Fruit fly (Drosophila melanogaster) whole organism, embryonic: ENCODE results near the gene CG6409.

ENCODE experiments used
- B-H1 ChIP-seq: fragments of 200-800 bp; sonication (Bioruptor generic); IDR thresholded peaks from 3 replicates; pipeline ENCODE4 v1.3.6; 2022; ENCODE audit warnings: missing biosample characterization, missing genetic modification characterization
- Bteb2 ChIP-seq: fragments of 200-800 bp; sonication (Bioruptor generic); optimal IDR thresholded peaks from 2 replicates; lab custom pipeline; 2016; ENCODE audit warnings: missing biosample characterization, missing genetic modification characterization
- CG10274 ChIP-seq: fragments of 200-800 bp; sonication (Bioruptor generic); optimal IDR thresholded peaks from 3 replicates; lab custom pipeline; 2017; ENCODE audit warnings: missing biosample characterization, mild to moderate bottlenecking, missing genetic modification characterization
- CG10979 ChIP-seq: fragments of 200-800 bp; sonication (Bioruptor generic); optimal IDR thresholded peaks from 2 replicates; lab custom pipeline; 2018; ENCODE audit warnings: missing biosample characterization, mild to moderate bottlenecking, missing genetic modification characterization, moderate library complexity
- CG11696 ChIP-seq: fragments of 200-800 bp; sonication (Bioruptor generic); IDR thresholded peaks from 2 replicates; pipeline ENCODE4 v1.3.6; 2022; ENCODE audit warnings: missing biosample characterization, missing genetic modification characterization
- CG12744 ChIP-seq: fragments of 200-800 bp; sonication (Bioruptor generic); optimal IDR thresholded peaks from 2 replicates; lab custom pipeline; 2016; ENCODE audit warnings: missing biosample characterization, missing genetic modification characterization
- CG16813 ChIP-seq: fragments of 200-800 bp; sonication (Bioruptor generic); IDR thresholded peaks from 3 replicates; pipeline ENCODE4 v1.3.6; 2022; ENCODE audit warnings: missing biosample characterization, missing genetic modification characterization; ENCODE audit not compliant: partially characterized antibody
- CG17359 ChIP-seq: fragments of 200-800 bp; sonication (Bioruptor generic); optimal IDR thresholded peaks from 3 replicates; lab custom pipeline; 2018; ENCODE audit warnings: missing biosample characterization, mild to moderate bottlenecking, missing genetic modification characterization, moderate library complexity
- CG17612 ChIP-seq: fragments of 200-800 bp; sonication (Bioruptor generic); IDR thresholded peaks from 2 replicates; pipeline ENCODE4 v1.3.6; 2022; ENCODE audit warnings: missing biosample characterization, missing genetic modification characterization
- CG17802 ChIP-seq: fragments of 200-800 bp; sonication (Bioruptor generic); optimal IDR thresholded peaks from 2 replicates; lab custom pipeline; 2018; ENCODE audit warnings: missing biosample characterization, mild to moderate bottlenecking, missing genetic modification characterization, moderate library complexity
- CG2129 ChIP-seq: fragments of 200-800 bp; sonication (Bioruptor generic); IDR thresholded peaks from 2 replicates; pipeline ENCODE4 v1.3.6; 2022; ENCODE audit warnings: missing biosample characterization, missing genetic modification characterization; ENCODE audit not compliant: partially characterized antibody
- CG30403 ChIP-seq: fragments of 200-800 bp; sonication (Bioruptor generic); optimal IDR thresholded peaks from 3 replicates; lab custom pipeline; 2016; ENCODE audit warnings: missing biosample characterization, missing genetic modification characterization
- CG33557 ChIP-seq: fragments of 200-800 bp; sonication (Bioruptor generic); optimal IDR thresholded peaks from 2 replicates; lab custom pipeline; 2019; ENCODE audit warnings: missing biosample characterization, mild to moderate bottlenecking, missing genetic modification characterization, moderate library complexity
- CG42726 ChIP-seq: fragments of 200-800 bp; sonication (Bioruptor generic); IDR thresholded peaks from 2 replicates; pipeline ENCODE4 v1.3.6; 2022; ENCODE audit warnings: missing biosample characterization, missing genetic modification characterization; ENCODE audit not compliant: partially characterized antibody
- CG4730 ChIP-seq: fragments of 200-800 bp; sonication (Bioruptor generic); IDR thresholded peaks from 2 replicates; pipeline ENCODE4 v1.3.6; 2022; ENCODE audit warnings: missing biosample characterization, missing genetic modification characterization
- CG4854 ChIP-seq: fragments of 200-800 bp; sonication (Bioruptor generic); optimal IDR thresholded peaks from 2 replicates; lab custom pipeline; 2016; ENCODE audit warnings: missing biosample characterization, missing genetic modification characterization, inconsistent platforms
- CG5180 ChIP-seq: fragments of 200-800 bp; sonication (Bioruptor generic); optimal IDR thresholded peaks from 3 replicates; lab custom pipeline; 2017; ENCODE audit warnings: missing biosample characterization, missing genetic modification characterization, mild to moderate bottlenecking, moderate library complexity, missing genetic modification reagents
- CG6683 ChIP-seq: fragments of 200-800 bp; sonication (Bioruptor generic); optimal IDR thresholded peaks from 2 replicates; lab custom pipeline; 2017; ENCODE audit warnings: missing biosample characterization, mild to moderate bottlenecking, missing genetic modification characterization, missing genetic modification reagents
- CG7556 ChIP-seq: fragments of 200-800 bp; sonication (Bioruptor generic); optimal IDR thresholded peaks from 2 replicates; lab custom pipeline; 2017; ENCODE audit warnings: missing biosample characterization, mild to moderate bottlenecking, missing genetic modification characterization
- CG7928 ChIP-seq: fragments of 200-800 bp; sonication (Bioruptor generic); optimal IDR thresholded peaks from 2 replicates; lab custom pipeline; 2017; ENCODE audit warnings: missing biosample characterization, mild to moderate bottlenecking, missing genetic modification characterization
- CG7963 ChIP-seq: fragments of 200-800 bp; sonication (Bioruptor generic); IDR thresholded peaks from 3 replicates; pipeline ENCODE4 v1.3.6; 2022; ENCODE audit warnings: missing biosample characterization, missing genetic modification characterization; ENCODE audit not compliant: partially characterized antibody
- CG8478 ChIP-seq: fragments of >200 bp; optimal IDR thresholded peaks from 2 replicates; lab custom pipeline; 2018
- CHES-1-like ChIP-seq: fragments of 200-800 bp; sonication (Bioruptor generic); optimal IDR thresholded peaks from 2 replicates; lab custom pipeline; 2016; ENCODE audit warnings: missing biosample characterization, missing genetic modification characterization
- D19A ChIP-seq: fragments of 200-800 bp; optimal IDR thresholded peaks from 3 replicates; lab custom pipeline; 2019; ENCODE audit warnings: missing biosample characterization, mild to moderate bottlenecking, missing genetic modification characterization, moderate library complexity
- Dad ChIP-seq: fragments of 200-800 bp; sonication (Bioruptor generic); optimal IDR thresholded peaks from 3 replicates; lab custom pipeline; 2016; ENCODE audit warnings: missing biosample characterization, missing genetic modification characterization
- Dbx ChIP-seq: fragments of 200-800 bp; sonication (Bioruptor generic); IDR thresholded peaks from 3 replicates; pipeline ENCODE4 v1.3.6; 2022; ENCODE audit warnings: missing biosample characterization, missing genetic modification characterization
- Dp ChIP-seq: fragments of 200-800 bp; sonication (Bioruptor generic); optimal IDR thresholded peaks from 2 replicates; lab custom pipeline; 2018; ENCODE audit warnings: missing biosample characterization, mild to moderate bottlenecking, missing genetic modification characterization, moderate library complexity
- Elba2 ChIP-seq: fragments of 200-800 bp; sonication (Bioruptor generic); optimal IDR thresholded peaks from 3 replicates; lab custom pipeline; 2016; ENCODE audit warnings: missing biosample characterization, missing genetic modification characterization
- Fer1 ChIP-seq: fragments of 200-800 bp; sonication (Bioruptor generic); optimal IDR thresholded peaks from 2 replicates; lab custom pipeline; 2017; ENCODE audit warnings: missing biosample characterization, mild to moderate bottlenecking, missing genetic modification characterization
- Gug ChIP-seq: fragments of 200-800 bp; sonication (Bioruptor generic); IDR thresholded peaks from 4 replicates; pipeline ENCODE4 v1.3.6; 2022; ENCODE audit warnings: missing biosample characterization, missing genetic modification characterization
- Lim3 ChIP-seq: fragments of 200-800 bp; sonication (Bioruptor generic); IDR thresholded peaks from 2 replicates; pipeline ENCODE4 v1.3.6; 2022; ENCODE audit warnings: missing biosample characterization, missing genetic modification characterization
- Sox102F ChIP-seq: fragments of 200-800 bp; sonication (Bioruptor generic); optimal IDR thresholded peaks from 2 replicates; lab custom pipeline; 2018; ENCODE audit warnings: missing biosample characterization, mild to moderate bottlenecking, missing genetic modification characterization, moderate library complexity
- Xbp1 ChIP-seq: fragments of 200-800 bp; sonication (Bioruptor generic); optimal IDR thresholded peaks from 3 replicates; lab custom pipeline; 2016; ENCODE audit warnings: missing biosample characterization, mild to moderate bottlenecking, missing genetic modification characterization
- cas ChIP-seq: fragments of 200-800 bp; sonication (Bioruptor generic); IDR thresholded peaks from 2 replicates; pipeline ENCODE4 v1.3.6; 2022; ENCODE audit warnings: missing biosample characterization, missing genetic modification characterization
- chm ChIP-seq: fragments of 200-800 bp; sonication (Bioruptor generic); IDR thresholded peaks from 2 replicates; pipeline ENCODE4 v1.3.6; 2022; ENCODE audit warnings: missing biosample characterization, missing genetic modification characterization
- crc ChIP-seq: fragments of 200-800 bp; sonication (Bioruptor generic); optimal IDR thresholded peaks from 2 replicates; lab custom pipeline; 2016; ENCODE audit warnings: missing biosample characterization, missing genetic modification characterization
- dan ChIP-seq: fragments of 200-800 bp; sonication (Bioruptor generic); IDR thresholded peaks from 2 replicates; pipeline ENCODE4 v1.3.6; 2022; ENCODE audit warnings: missing biosample characterization, missing genetic modification characterization
- eve ChIP-seq, 2 experiments: fragments of >200 bp; optimal IDR thresholded peaks; 2 replicates each; lab custom pipeline; 2017; ENCODE audit warnings: missing biosample characterization in 2 of 2, missing genetic modification characterization in 2 of 2
- fd96Cb ChIP-seq: fragments of 200-800 bp; sonication (Bioruptor generic); optimal IDR thresholded peaks from 2 replicates; lab custom pipeline; 2018; ENCODE audit warnings: missing biosample characterization, mild to moderate bottlenecking, missing genetic modification characterization, moderate library complexity
- gcm ChIP-seq: fragments of 200-800 bp; sonication (Bioruptor generic); optimal IDR thresholded peaks from 2 replicates; lab custom pipeline; 2019; ENCODE audit warnings: missing biosample characterization, mild to moderate bottlenecking, missing genetic modification characterization, moderate library complexity
- jumu ChIP-seq: fragments of 200-800 bp; sonication (Bioruptor generic); optimal IDR thresholded peaks from 3 replicates; lab custom pipeline; 2016; ENCODE audit warnings: missing biosample characterization, missing genetic modification characterization
- knrl ChIP-seq: fragments of 200-800 bp; sonication (Bioruptor generic); IDR thresholded peaks from 3 replicates; pipeline ENCODE4 v1.3.6; 2022; ENCODE audit warnings: missing biosample characterization, missing genetic modification characterization; ENCODE audit not compliant: partially characterized antibody
- lilli ChIP-seq: fragments of 200-800 bp; sonication (Bioruptor generic); optimal IDR thresholded peaks from 3 replicates; lab custom pipeline; 2016; ENCODE audit warnings: missing biosample characterization, missing genetic modification characterization
- luna ChIP-seq: fragments of 200-800 bp; sonication (Bioruptor generic); optimal IDR thresholded peaks from 2 replicates; lab custom pipeline; 2016; ENCODE audit warnings: missing biosample characterization, missing genetic modification characterization
- nmo ChIP-seq: fragments of 200-800 bp; sonication (Bioruptor generic); optimal IDR thresholded peaks from 2 replicates; lab custom pipeline; 2018; ENCODE audit warnings: missing biosample characterization, mild to moderate bottlenecking, missing genetic modification characterization, moderate library complexity
- p53 ChIP-seq: fragments of 200-800 bp; sonication (Bioruptor generic); optimal IDR thresholded peaks from 2 replicates; lab custom pipeline; 2016; ENCODE audit warnings: missing biosample characterization, missing genetic modification characterization
- repo ChIP-seq: fragments of 200-800 bp; sonication (Bioruptor generic); optimal IDR thresholded peaks from 2 replicates; lab custom pipeline; 2016; ENCODE audit warnings: missing biosample characterization, missing genetic modification characterization
- seq ChIP-seq: fragments of 200-800 bp; sonication (Bioruptor generic); IDR thresholded peaks from 2 replicates; pipeline ENCODE4 v1.3.6; 2022; ENCODE audit warnings: missing biosample characterization, missing genetic modification characterization
- vfl ChIP-seq: fragments of 200-800 bp; sonication (Bioruptor generic); optimal IDR thresholded peaks from 2 replicates; lab custom pipeline; 2016; ENCODE audit warnings: missing biosample characterization, missing genetic modification characterization
- vnd ChIP-seq: fragments of 200-800 bp; sonication (Bioruptor generic); IDR thresholded peaks from 3 replicates; pipeline ENCODE4 v1.3.6; 2022; ENCODE audit warnings: missing biosample characterization, missing genetic modification characterization; ENCODE audit not compliant: partially characterized antibody
- z ChIP-seq: fragments of 200-800 bp; sonication (Bioruptor generic); IDR thresholded peaks from 3 replicates; pipeline ENCODE4 v1.3.6; 2022; ENCODE audit warnings: missing biosample characterization, missing genetic modification characterization

CG6409 gene

dm6 chr3L:10893156-10893784 lies 11.1 kb upstream of the CG6409 start (continued):
- TF ChIP-seq CG11696 (GFP tag; lab: Robert Waterston, UW) = no peak
- no peak for TF ChIP-seq Bteb2
- TF ChIP-seq nmo (GFP tag; lab: Kevin White, UChicago) = peak; percentile 61
- TF ChIP-seq vfl (GFP tag; lab: Kevin White, UChicago) = no peak
- TF ChIP-seq CG5180 = no peak
- no peak for TF ChIP-seq p53 (GFP tag; lab: Kevin White, UChicago)
- peak; percentile 25 for TF ChIP-seq CG17359 (tag; lab: Kevin White, UChicago)
- no peak for TF ChIP-seq repo (GFP tag; lab: Kevin White, UChicago)
- TF ChIP-seq Dp (GFP tag; lab: Kevin White, UChicago) = peak; percentile 19
- no peak for TF ChIP-seq Lim3 (GFP tag; lab: Robert Waterston, UW)
- TF ChIP-seq CHES-1-like (GFP tag; lab: Kevin White, UChicago) = no peak
- no peak for TF ChIP-seq lilli (GFP tag; lab: Kevin White, UChicago)
- TF ChIP-seq Sox102F (GFP tag; lab: Kevin White, UChicago) = peak; percentile 69
- no peak for TF ChIP-seq cas
- TF ChIP-seq CG16813 (GFP tag; lab: Robert Waterston, UW) = no peak
- TF ChIP-seq B-H1 (GFP tag; lab: Robert Waterston, UW) = no peak
- TF ChIP-seq CG17612 (GFP tag; lab: Robert Waterston, UW) = no peak
- TF ChIP-seq dan (GFP tag; lab: Robert Waterston, UW) = no peak
- TF ChIP-seq z (GFP tag; lab: Robert Waterston, UW) = no peak
- TF ChIP-seq CG7963 (GFP tag; lab: Robert Waterston, UW) = no peak
- no peak for TF ChIP-seq jumu
- TF ChIP-seq luna (GFP tag; lab: Kevin White, UChicago) = no peak
- no peak for TF ChIP-seq CG17802 (tag; lab: Kevin White, UChicago)
- TF ChIP-seq CG10979 = peak; percentile 49
- TF ChIP-seq CG4730 (GFP tag; lab: Robert Waterston, UW) = no peak
- TF ChIP-seq CG7928 (GFP tag; lab: Kevin White, UChicago) = no peak
- TF ChIP-seq chm (GFP tag; lab: Robert Waterston, UW) = no peak
- no peak for TF ChIP-seq CG10274 (GFP tag; lab: Kevin White, UChicago)
- peak; percentile 36 for TF ChIP-seq fd96Cb (tag; lab: Kevin White, UChicago)
- no peak for TF ChIP-seq Elba2
- no peak for TF ChIP-seq seq (GFP tag; lab: Robert Waterston, UW)
- TF ChIP-seq knrl (GFP tag; lab: Robert Waterston, UW) = no peak
- no peak for TF ChIP-seq Gug (GFP tag; lab: Robert Waterston, UW)
- TF ChIP-seq Dad (GFP tag; lab: Kevin White, UChicago) = no peak
- TF ChIP-seq Fer1 (GFP tag; lab: Kevin White, UChicago) = peak; percentile 15
- TF ChIP-seq CG42726 = no peak
- no peak for TF ChIP-seq CG33557 (GFP tag; lab: Kevin White, UChicago)
- peak; percentile 73 for TF ChIP-seq gcm
- TF ChIP-seq D19A (tag; lab: Kevin White, UChicago) = peak; percentile 96
- no peak for TF ChIP-seq vnd (GFP tag; lab: Robert Waterston, UW)
- TF ChIP-seq CG6683 (GFP tag; lab: Kevin White, UChicago) = peak; percentile 30
- peak; percentile 46 for TF ChIP-seq Xbp1 (GFP tag; lab: Kevin White, UChicago)
- TF ChIP-seq crc (GFP tag; lab: Kevin White, UChicago) = no peak
- TF ChIP-seq CG30403 = peak; percentile 22
- no peak for TF ChIP-seq eve (GFP tag; optimal IDR thresholded peaks at IDR 0.05; lab: Kevin White, UChicago)
- TF ChIP-seq Dbx = no peak
- no peak for TF ChIP-seq CG2129 (GFP tag; lab: Robert Waterston, UW)
- TF ChIP-seq CG7556 = peak; percentile 66
- TF ChIP-seq CG12744 (GFP tag; lab: Kevin White, UChicago) = no peak
- TF ChIP-seq CG8478 (lab: Kevin White, UChicago) = no peak
- TF ChIP-seq CG4854 (GFP tag; lab: Kevin White, UChicago) = no peak
